Worm (Caenorhabditis elegans): ENCODE results near the gene C53A5.2.

Gene C53A5.2

DNA sequence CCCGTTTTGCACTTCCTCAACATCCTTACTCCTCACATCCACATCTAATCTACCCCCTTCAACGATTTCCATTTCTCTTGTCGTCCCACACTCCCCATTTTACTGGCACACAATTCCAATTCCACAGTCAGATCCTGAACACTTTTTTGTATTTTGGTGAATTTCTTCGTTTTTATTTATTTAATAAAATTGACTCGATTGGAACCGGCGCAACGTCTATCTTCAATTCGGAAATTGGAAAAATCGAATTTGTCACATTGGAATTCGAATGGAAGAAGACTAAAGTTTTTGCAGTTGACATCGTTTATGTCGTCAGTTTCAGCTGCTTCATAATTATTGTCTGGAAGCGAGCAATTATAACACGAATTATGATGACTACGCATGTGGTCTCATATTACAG lies 4.2 kb upstream of the C53A5.2 start:
- TF ChIP-seq dve-1 (tag; optimal IDR thresholded peaks at IDR 0.05; ENCODE audit: insufficient read depth): no peak
- peak; percentile 53 for TF ChIP-seq ces-1 (GFP tag; optimal IDR thresholded peaks at IDR 0.05)
- TF ChIP-seq mes-2 (tag; optimal IDR thresholded peaks at IDR 0.05; ENCODE audit: poor library complexity, severe bottlenecking): no peak
- no peak for TF ChIP-seq mdl-1 (tag; optimal IDR thresholded peaks at IDR 0.05)
- TF ChIP-seq spr-3 (GFP tag; optimal IDR thresholded peaks at IDR 0.05): no peak
- TF ChIP-seq ceh-82 (tag; optimal IDR thresholded peaks at IDR 0.05): no peak
- no peak for TF ChIP-seq rbr-2 (tag; optimal IDR thresholded peaks at IDR 0.05)

- TF ChIP-seq ZK546.5 (tag; optimal IDR thresholded peaks at IDR 0.05): no peak
- no peak for TF ChIP-seq lim-7 (GFP tag; IDR thresholded peaks at IDR 0.05)
- no peak for TF ChIP-seq F26F4.8 (GFP tag; conservative IDR thresholded peaks at IDR 0.05)
- TF ChIP-seq ctbp-1 (GFP tag; IDR thresholded peaks at IDR 0.05): no peak
- TF ChIP-seq egl-43 (GFP tag; IDR thresholded peaks at IDR 0.05): no peak
- no peak for TF ChIP-seq ztf-11 (tag; optimal IDR thresholded peaks at IDR 0.05)
- TF ChIP-seq nhr-77 (tag; optimal IDR thresholded peaks at IDR 0.05): no peak
- TF ChIP-seq daf-8 (GFP tag; IDR thresholded peaks at IDR 0.05): no peak
- TF ChIP-seq lin-29 (GFP tag; IDR thresholded peaks at IDR 0.05): no peak
- no peak for TF ChIP-seq hlh-30 (tag; optimal IDR thresholded peaks at IDR 0.05; ENCODE audit: insufficient read depth)
- no peak for TF ChIP-seq ceh-62 (tag; optimal IDR thresholded peaks at IDR 0.05)
- no peak for TF ChIP-seq nhr-25 (tag; optimal IDR thresholded peaks at IDR 0.05; ENCODE audit: borderline replicate concordance, insufficient read depth)
- TF ChIP-seq nhr-76 (tag; optimal IDR thresholded peaks at IDR 0.05): no peak
- no peak for TF ChIP-seq ceh-28 (tag; optimal IDR thresholded peaks at IDR 0.05)
- no peak for TF ChIP-seq ceh-44 (GFP tag; IDR thresholded peaks at IDR 0.05)
- TF ChIP-seq nhr-10 (tag; optimal IDR thresholded peaks at IDR 0.05): no peak
- TF ChIP-seq tra-1 (GFP tag; IDR thresholded peaks at IDR 0.05): no peak
These were observed 2.1 kb upstream of the C53A5.2 start, which contains the start of gene hda-1 for ce11 chrV:14525089-14525488. hda-1 (plus strand) TSS chrV:14525389.

DNA sequence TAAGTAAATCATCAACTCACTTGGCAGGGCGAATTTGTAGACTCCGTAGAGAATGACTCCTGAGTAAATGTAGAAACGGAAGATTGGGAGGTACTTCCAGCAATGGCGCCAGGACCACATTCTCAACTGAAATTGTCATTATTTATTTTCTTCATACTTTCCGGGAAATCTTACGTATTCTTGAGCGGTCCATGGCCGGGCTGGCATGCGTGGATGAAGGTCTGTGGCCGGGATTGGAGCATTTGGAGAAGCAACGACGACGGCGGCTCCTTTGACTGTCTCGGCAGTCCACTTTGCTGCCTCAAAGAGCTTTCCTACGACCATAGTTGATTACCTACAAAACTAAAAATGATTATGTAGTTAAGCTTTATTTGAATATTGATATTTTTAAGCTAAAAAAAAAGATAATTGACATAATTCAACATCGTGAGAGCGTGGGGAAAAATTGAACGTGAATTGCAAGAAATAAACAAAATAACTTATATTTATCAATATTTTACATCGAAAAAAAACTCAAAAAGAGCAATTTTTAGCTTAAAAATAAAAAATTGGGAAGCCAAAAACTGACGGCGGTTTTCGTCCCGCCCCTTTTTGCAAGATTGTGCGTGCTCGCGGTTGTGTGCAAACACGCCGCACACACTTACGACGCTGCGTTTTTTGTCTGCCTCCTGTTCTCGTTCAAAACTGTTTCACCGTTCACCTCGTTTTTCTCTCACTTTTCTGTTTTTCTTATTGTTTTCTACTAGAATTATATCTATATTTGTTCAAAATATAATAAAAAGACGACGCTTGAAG lies 980 bp upstream of the C53A5.2 start, which contains the start of gene ril-1:
ril-1 (minus strand) TSS at position 342 of the 795 bp plus-strand sequence.
- TF ChIP-seq hmg-1.1 (GFP tag; IDR thresholded peaks at IDR 0.05) (peak; percentile 45; the same call in 1 of the 2 replicates), nhr-77 (tag; optimal IDR thresholded peaks at IDR 0.05) (peak; percentile 43), nhr-6 (tag; optimal IDR thresholded peaks at IDR 0.05) (peak; percentile 89), F10B5.3 (tag; optimal IDR thresholded peaks at IDR 0.05) (no peak), unc-130 (GFP tag; optimal IDR thresholded peaks at IDR 0.05) (no peak), arid-1 (GFP tag; conservative IDR thresholded peaks at IDR 0.05) (no peak), ceh-82 (tag; optimal IDR thresholded peaks at IDR 0.05) (no peak), rbr-2 (tag; optimal IDR thresholded peaks at IDR 0.05) (peak; percentile 41), spr-3 (GFP tag; optimal IDR thresholded peaks at IDR 0.05) (no peak), ceh-44 (GFP tag; IDR thresholded peaks at IDR 0.05) (no peak), R02D3.7 (tag; optimal IDR thresholded peaks at IDR 0.05) (no peak), Y105C5A.15 (GFP tag; IDR thresholded peaks at IDR 0.05) (no peak), mep-1 (tag; optimal IDR thresholded peaks at IDR 0.05) (peak; percentile 75), mes-2 (tag; optimal IDR thresholded peaks at IDR 0.05; ENCODE audit: poor library complexity, severe bottlenecking) (peak; percentile 77), ztf-11 (tag; optimal IDR thresholded peaks at IDR 0.05) (no peak), D1046.2 (GFP tag; IDR thresholded peaks at IDR 0.05) (no peak), saeg-2 (GFP tag; IDR thresholded peaks at IDR 0.05) (no peak), ceh-20 (GFP tag; IDR thresholded peaks at IDR 0.05) (no peak), lin-13 (GFP tag; optimal IDR thresholded peaks at IDR 0.05) (peak; percentile 40), daf-16 (GFP tag; optimal IDR thresholded peaks at IDR 0.05) (no peak), daf-16 (tag; optimal IDR thresholded peaks at IDR 0.05) (peak; percentile 40), zag-1 (tag; optimal IDR thresholded peaks at IDR 0.05) (no peak), dpl-1 (GFP tag; optimal IDR thresholded peaks at IDR 0.05) (peak; percentile 53), duxl-1 (tag; optimal IDR thresholded peaks at IDR 0.05; ENCODE audit: poor library complexity) (no peak), nhr-102 (tag; optimal IDR thresholded peaks at IDR 0.05) (no peak), egl-43 (GFP tag; IDR thresholded peaks at IDR 0.05) (no peak), skn-1 (tag; optimal IDR thresholded peaks at IDR 0.05) (no peak), pqm-1 (tag; optimal IDR thresholded peaks at IDR 0.05) (no peak), ceh-32 (tag; optimal IDR thresholded peaks at IDR 0.05; ENCODE audit: poor library complexity) (no peak), lsy-2 (tag; optimal IDR thresholded peaks at IDR 0.05) (peak in 1 of 2 experiments; percentile 66)

Data from whole organism, L4 larva.